Worm (Caenorhabditis elegans): ENCODE results near the gene mpz-5.

- no peak for TF ChIP-seq ref-1 (GFP tag; conservative IDR thresholded peaks at IDR 0.05)
- TF ChIP-seq cog-1 (tag; optimal IDR thresholded peaks at IDR 0.05) = no peak
- TF ChIP-seq T22C8.4 (GFP tag; IDR thresholded peaks at IDR 0.05) = no peak
- no peak for TF ChIP-seq med-1 (GFP tag; optimal IDR thresholded peaks at IDR 0.05; ENCODE audit: insufficient read depth)
Measured at ce11 chrIV:10387113-10387512, 13.5 kb upstream of the mpz-5 start, which contains the start of gene nfu-1.
